Worm (Caenorhabditis elegans) whole organism, midembryonic: ENCODE measurements around the gene F36F12.2.

Experiments
- T22C8.4 ChIP-seq: fragments of 200-800 bp; sonication (Bioruptor generic); IDR thresholded peaks from 2 replicates; pipeline ENCODE4 v1.3.6; 2022; ENCODE audit warnings: missing genetic modification characterization, missing compliant biosample characterization
- cog-1 ChIP-seq: sonication (generic microtip); optimal IDR thresholded peaks from 2 replicates; lab custom pipeline; 2016; ENCODE audit warnings: missing genetic modification characterization, missing compliant biosample characterization
- flt-1 ChIP-seq: fragments of 200-800 bp; sonication (Bioruptor generic); IDR thresholded peaks from 2 replicates; pipeline ENCODE4 v1.3.6; 2022; ENCODE audit warnings: missing genetic modification characterization, missing compliant biosample characterization
- ref-1 ChIP-seq: fragments of 200-800 bp; sonication (Bioruptor generic); conservative IDR thresholded peaks from 2 replicates; pipeline ENCODE4 v1.3.6; 2022; ENCODE audit warnings: missing genetic modification reagents, missing genetic modification characterization, missing compliant biosample characterization
- tab-1 ChIP-seq: fragments of 200-800 bp; sonication (Bioruptor generic); IDR thresholded peaks from 2 replicates; pipeline ENCODE4 v1.3.6; 2022; ENCODE audit warnings: missing genetic modification characterization, missing compliant biosample characterization

- TF ChIP-seq ref-1 (no peak), T22C8.4 (GFP tag; lab: Robert Waterston, UW) (no peak), flt-1 (no peak), tab-1 (GFP tag; lab: Robert Waterston, UW) (no peak), cog-1 (tag; lab: Kevin White, UChicago) (no peak)
These were observed 23.5 kb upstream of the F36F12.2 start, which contains the start of gene bgnt-1.2 for ce11 chrV:2118574-2118973.
